Worm (Caenorhabditis elegans) whole organism, late embryonic: ENCODE data around the gene melo-3.

Experiments used
- C08G9.2 ChIP-seq: sonication (generic microtip); optimal IDR thresholded peaks from 2 replicates; lab custom pipeline; 2016; ENCODE audit warnings: mild to moderate bottlenecking, missing genetic modification characterization, moderate library complexity, missing compliant biosample characterization
- F13H6.1 ChIP-seq: sonication (generic microtip); optimal IDR thresholded peaks from 2 replicates; lab custom pipeline; 2016; ENCODE audit warnings: missing genetic modification characterization, missing compliant biosample characterization
- Y22D7AL.16 ChIP-seq: sonication (generic microtip); optimal IDR thresholded peaks from 2 replicates; lab custom pipeline; 2016; ENCODE audit warnings: missing genetic modification characterization, missing compliant biosample characterization
- ahr-1 ChIP-seq: sonication (generic microtip); optimal IDR thresholded peaks from 2 replicates; lab custom pipeline; 2016; ENCODE audit warnings: missing genetic modification characterization, missing compliant biosample characterization
- ama-1 ChIP-seq: fragments of 150-350 bp; optimal IDR thresholded peaks from 2 replicates; lab custom pipeline; 2014
- ceh-14 ChIP-seq: sonication (generic microtip); optimal IDR thresholded peaks from 2 replicates; lab custom pipeline; 2016; ENCODE audit warnings: missing genotype, missing genetic modification characterization, missing compliant biosample characterization
- ceh-19 ChIP-seq: fragments of 200-800 bp; sonication (Bioruptor generic); optimal IDR thresholded peaks from 2 replicates; lab custom pipeline; 2018; ENCODE audit warnings: mild to moderate bottlenecking, missing genetic modification characterization, missing compliant biosample characterization
- ceh-2 ChIP-seq: sonication (generic microtip); optimal IDR thresholded peaks from 2 replicates; lab custom pipeline; 2016; ENCODE audit warnings: missing genotype, missing genetic modification characterization, missing compliant biosample characterization
- ceh-22 ChIP-seq: sonication (generic microtip); optimal IDR thresholded peaks from 2 replicates; lab custom pipeline; 2017; ENCODE audit warnings: missing biosample characterization, missing genetic modification characterization
- ceh-24 ChIP-seq: sonication (generic microtip); optimal IDR thresholded peaks from 2 replicates; lab custom pipeline; 2016; ENCODE audit warnings: mild to moderate bottlenecking, missing genetic modification characterization, missing compliant biosample characterization
- ceh-31 ChIP-seq: sonication (generic microtip); optimal IDR thresholded peaks from 2 replicates; lab custom pipeline; 2016; ENCODE audit warnings: missing genetic modification characterization, missing compliant biosample characterization
- ceh-34 ChIP-seq: sonication (generic microtip); optimal IDR thresholded peaks from 2 replicates; lab custom pipeline; 2016; ENCODE audit warnings: mild to moderate bottlenecking, missing genetic modification characterization, missing compliant biosample characterization
- ceh-45 ChIP-seq: fragments of 200-800 bp; sonication (Bioruptor generic); IDR thresholded peaks from 2 replicates; pipeline ENCODE4 v1.3.6; 2022; ENCODE audit warnings: missing genetic modification reagents, missing genetic modification characterization, missing compliant biosample characterization
- ceh-6 ChIP-seq: fragments of 200-800 bp; sonication (Bioruptor generic); optimal IDR thresholded peaks from 2 replicates; lab custom pipeline; 2018; ENCODE audit warnings: mild to moderate bottlenecking, missing genetic modification characterization, missing compliant biosample characterization
- ceh-9 ChIP-seq: sonication (generic microtip); optimal IDR thresholded peaks from 2 replicates; lab custom pipeline; 2016; ENCODE audit warnings: mild to moderate bottlenecking, missing genetic modification characterization, inconsistent platforms, missing compliant biosample characterization
- dve-1 ChIP-seq: sonication (generic microtip); optimal IDR thresholded peaks from 2 replicates; lab custom pipeline; 2017; ENCODE audit warnings: antibody characterized with exemption, mild to moderate bottlenecking, missing genetic modification characterization, missing compliant biosample characterization
- elt-2 ChIP-seq: sonication (generic microtip); optimal IDR thresholded peaks from 2 replicates; lab custom pipeline; 2016; ENCODE audit warnings: missing genetic modification reagents, missing genetic modification characterization, missing compliant biosample characterization
- ets-4 ChIP-seq: sonication (generic microtip); optimal IDR thresholded peaks from 2 replicates; lab custom pipeline; 2016; ENCODE audit warnings: missing genetic modification characterization, missing compliant biosample characterization
- eyg-1 ChIP-seq: sonication (generic microtip); optimal IDR thresholded peaks from 2 replicates; lab custom pipeline; 2016; ENCODE audit warnings: missing genotype, missing genetic modification characterization, missing compliant biosample characterization
- fax-1 ChIP-seq: sonication (generic microtip); optimal IDR thresholded peaks from 2 replicates; lab custom pipeline; 2016; ENCODE audit warnings: missing genotype, missing genetic modification characterization, missing compliant biosample characterization
- fkh-6 ChIP-seq: sonication (generic microtip); optimal IDR thresholded peaks from 2 replicates; lab custom pipeline; 2016; ENCODE audit warnings: missing genetic modification characterization, missing compliant biosample characterization
- gmeb-2 ChIP-seq: sonication (generic microtip); optimal IDR thresholded peaks from 2 replicates; lab custom pipeline; 2016; ENCODE audit warnings: missing genetic modification characterization, inconsistent platforms, missing compliant biosample characterization
- hlh-15 ChIP-seq: sonication (generic microtip); optimal IDR thresholded peaks from 2 replicates; lab custom pipeline; 2016; ENCODE audit warnings: missing genetic modification characterization, missing compliant biosample characterization
- hlh-6 ChIP-seq: sonication (generic microtip); optimal IDR thresholded peaks from 2 replicates; lab custom pipeline; 2016; ENCODE audit warnings: missing genotype, missing genetic modification characterization, missing compliant biosample characterization
- hlh-8 ChIP-seq: sonication (generic microtip); optimal IDR thresholded peaks from 2 replicates; lab custom pipeline; 2016; ENCODE audit warnings: missing genotype, missing genetic modification characterization, missing compliant biosample characterization
- lin-11 ChIP-seq: fragments of 200-800 bp; sonication (Bioruptor generic); optimal IDR thresholded peaks from 2 replicates; lab custom pipeline; 2018; ENCODE audit warnings: mild to moderate bottlenecking, missing genetic modification characterization, missing compliant biosample characterization
- madf-2 ChIP-seq: sonication (generic microtip); optimal IDR thresholded peaks from 2 replicates; lab custom pipeline; 2017; ENCODE audit warnings: missing genetic modification characterization, missing compliant biosample characterization
- mec-3 ChIP-seq: sonication (generic microtip); optimal IDR thresholded peaks from 2 replicates; lab custom pipeline; 2016; ENCODE audit warnings: borderline replicate concordance, missing genetic modification characterization, missing compliant biosample characterization
- nhr-232 ChIP-seq: sonication (generic microtip); optimal IDR thresholded peaks from 2 replicates; lab custom pipeline; 2016; ENCODE audit warnings: missing genetic modification characterization, missing compliant biosample characterization
- odd-2 ChIP-seq: sonication (generic microtip); optimal IDR thresholded peaks from 2 replicates; lab custom pipeline; 2017; ENCODE audit warnings: antibody characterized with exemption, mild to moderate bottlenecking, missing genetic modification characterization, missing compliant biosample characterization
- pat-9 ChIP-seq: fragments of 200-800 bp; sonication (Bioruptor generic); optimal IDR thresholded peaks from 2 replicates; lab custom pipeline; 2018; ENCODE audit warnings: mild to moderate bottlenecking, missing genetic modification characterization, moderate library complexity, missing compliant biosample characterization
- pax-1 ChIP-seq: fragments of 150-350 bp; optimal IDR thresholded peaks from 2 replicates; lab custom pipeline; 2014; ENCODE audit warnings: missing biosample characterization, missing genetic modification characterization
- pha-2 ChIP-seq: sonication (generic microtip); optimal IDR thresholded peaks from 2 replicates; lab custom pipeline; 2017; ENCODE audit warnings: mild to moderate bottlenecking, missing genetic modification characterization, missing compliant biosample characterization
- pha-4 ChIP-seq: fragments of 150-350 bp; optimal IDR thresholded peaks from 2 replicates; lab custom pipeline; 2018; ENCODE audit warnings: missing biosample characterization, missing genetic modification reagents, missing genetic modification characterization
- ref-2 ChIP-seq: sonication (generic microtip); optimal IDR thresholded peaks from 2 replicates; lab custom pipeline; 2016; ENCODE audit warnings: missing genetic modification characterization, missing compliant biosample characterization
- rnt-1 ChIP-seq: sonication (generic microtip); optimal IDR thresholded peaks from 2 replicates; lab custom pipeline; 2016; ENCODE audit warnings: missing genetic modification characterization, missing compliant biosample characterization
- sdc-2 ChIP-seq: sonication (generic microtip); optimal IDR thresholded peaks from 2 replicates; lab custom pipeline; 2016; ENCODE audit warnings: missing genotype, missing genetic modification characterization, missing compliant biosample characterization
- sox-2 ChIP-seq: fragments of 200-800 bp; sonication (Bioruptor generic); IDR thresholded peaks from 2 replicates; pipeline ENCODE4 v1.3.6; 2022; ENCODE audit warnings: missing genetic modification reagents, missing genetic modification characterization, missing compliant biosample characterization
- tbx-2 ChIP-seq: sonication (generic microtip); optimal IDR thresholded peaks from 2 replicates; lab custom pipeline; 2016; ENCODE audit warnings: missing genetic modification characterization, missing compliant biosample characterization
- tbx-7 ChIP-seq: sonication (generic microtip); optimal IDR thresholded peaks from 2 replicates; lab custom pipeline; 2016; ENCODE audit warnings: missing genotype, missing genetic modification characterization, missing compliant biosample characterization
- unc-42 ChIP-seq: sonication (generic microtip); optimal IDR thresholded peaks from 2 replicates; lab custom pipeline; 2016; ENCODE audit warnings: missing genotype, missing genetic modification characterization, missing compliant biosample characterization
- unc-55 ChIP-seq: sonication (generic microtip); optimal IDR thresholded peaks from 2 replicates; lab custom pipeline; 2017; ENCODE audit warnings: missing biosample characterization, missing genetic modification reagents, missing genetic modification characterization
- unc-86 ChIP-seq: sonication (generic microtip); optimal IDR thresholded peaks from 2 replicates; lab custom pipeline; 2016; ENCODE audit warnings: missing genetic modification characterization, missing compliant biosample characterization
- zip-5 ChIP-seq: sonication (generic microtip); optimal IDR thresholded peaks from 2 replicates; lab custom pipeline; 2016; ENCODE audit warnings: missing genetic modification characterization, missing compliant biosample characterization

The melo-3 gene

DNA sequence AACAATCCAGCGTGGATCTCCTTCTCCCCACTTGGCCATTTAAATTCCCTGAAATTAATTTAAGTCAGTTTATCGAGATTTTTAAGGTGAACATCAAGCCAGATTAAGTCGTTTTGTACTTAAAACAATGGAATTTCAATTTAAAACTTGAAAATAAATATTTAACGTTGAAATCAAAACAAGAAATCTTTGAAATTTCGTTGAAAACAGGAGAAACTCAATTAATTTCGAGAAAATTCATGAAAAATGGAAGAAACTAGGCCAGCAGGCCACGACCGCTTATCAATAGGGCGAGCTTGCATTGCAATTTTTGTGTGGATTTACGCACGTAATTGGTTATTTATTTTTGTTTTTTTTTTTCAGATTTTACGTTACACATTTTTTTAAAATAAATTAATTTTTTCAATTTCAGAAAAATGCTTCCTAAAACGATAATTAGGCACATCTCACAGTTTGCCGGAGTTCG, 48.7 kb upstream of the melo-3 start, which contains the start of the genes ahsa-1 and C01G10.7 (continued):
- TF ChIP-seq sdc-2 (tag; lab: Kevin White, UChicago): peak; percentile 51
- peak; percentile 40 for TF ChIP-seq pax-1 (tag; lab: Kevin White, UChicago)
- no peak for TF ChIP-seq ceh-9 (tag; lab: Kevin White, UChicago)
- TF ChIP-seq pat-9 (tag; lab: Kevin White, UChicago): no peak
- TF ChIP-seq sox-2: no peak
- peak; percentile 48 for TF ChIP-seq ahr-1 (tag; lab: Kevin White, UChicago)
- peak; percentile 15 for TF ChIP-seq hlh-6 (tag; lab: Kevin White, UChicago)
- peak; percentile 94 for TF ChIP-seq C08G9.2
- no peak for TF ChIP-seq pha-4 (tag; lab: Kevin White, UChicago)
- TF ChIP-seq ceh-2 (tag; lab: Kevin White, UChicago): peak; percentile 97
- TF ChIP-seq ceh-34: peak; percentile 68
- no peak for TF ChIP-seq lin-11 (tag; lab: Kevin White, UChicago)
- no peak for TF ChIP-seq hlh-15 (tag; lab: Kevin White, UChicago)
- TF ChIP-seq ceh-31 (tag; lab: Kevin White, UChicago): peak; percentile 98
- no peak for TF ChIP-seq ceh-24
- TF ChIP-seq F13H6.1 (tag; lab: Kevin White, UChicago): peak; percentile 77
- TF ChIP-seq dve-1 (tag; lab: Kevin White, UChicago): peak; percentile 18
- no peak for TF ChIP-seq ceh-45 (GFP tag; lab: Robert Waterston, UW)
- peak; percentile 31 for TF ChIP-seq pha-2 (tag; lab: Kevin White, UChicago)
- peak; percentile 85 for TF ChIP-seq mec-3 (tag; lab: Kevin White, UChicago)

DNA sequence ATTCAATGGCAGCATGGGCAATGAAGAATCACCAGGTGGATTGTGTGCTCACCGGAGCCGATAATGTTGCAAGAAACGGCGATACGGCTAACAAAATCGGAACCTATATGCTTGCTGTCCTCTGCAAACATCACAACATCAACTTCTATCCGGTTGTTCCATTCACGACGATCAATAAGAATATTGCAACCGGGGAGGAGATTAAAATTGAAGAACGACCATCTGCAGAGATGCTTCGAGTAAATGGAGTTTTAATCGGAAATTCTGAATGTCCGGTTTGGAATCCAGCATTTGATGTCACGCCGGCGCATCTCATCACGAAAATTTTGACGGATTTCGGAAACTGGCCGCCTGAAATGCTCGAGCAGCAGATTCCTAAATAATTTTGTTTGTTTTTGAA, 47.0 kb upstream of the melo-3 start:
- no peak for TF ChIP-seq pat-9 (tag; lab: Kevin White, UChicago)
- no peak for TF ChIP-seq hlh-8 (tag; lab: Kevin White, UChicago)
- TF ChIP-seq unc-86 (tag; lab: Kevin White, UChicago): no peak
- no peak for TF ChIP-seq madf-2 (tag; lab: Kevin White, UChicago)
- TF ChIP-seq ceh-6 (GFP tag; lab: Kevin White, UChicago): no peak
- TF ChIP-seq odd-2 (tag; lab: Kevin White, UChicago): no peak
- no peak for TF ChIP-seq unc-55 (GFP tag; lab: Kevin White, UChicago)
- TF ChIP-seq elt-2: no peak
- no peak for TF ChIP-seq ceh-34
- TF ChIP-seq Y22D7AL.16: no peak
- TF ChIP-seq rnt-1 (tag; lab: Kevin White, UChicago): no peak
- TF ChIP-seq nhr-232 (tag; lab: Kevin White, UChicago): no peak

DNA sequence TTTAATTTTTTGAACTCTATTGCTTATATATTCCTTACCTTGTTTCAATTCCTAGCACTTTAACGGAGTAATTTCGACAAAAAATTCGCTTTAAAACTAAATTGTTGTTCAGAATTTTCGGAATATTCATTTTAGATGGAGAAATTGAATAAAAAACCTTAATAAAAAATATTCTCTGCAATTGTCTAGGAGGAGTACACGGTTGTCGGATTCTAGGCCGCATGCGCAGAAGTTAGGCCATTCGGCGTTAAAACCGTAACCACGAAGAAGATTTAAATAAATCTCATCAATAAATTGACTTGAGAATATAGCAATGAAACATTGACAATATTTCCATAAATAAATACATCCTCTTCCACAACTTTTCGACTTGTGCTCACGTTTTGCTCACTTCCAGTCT, 45.6 kb upstream of the melo-3 start, which contains the start of the genes C01G10.10 and C01G10.9:
Gene C01G10.10 (minus strand): TSS at position 151 of the 400 bp plus-strand sequence.
Gene C01G10.9 (plus strand): TSS at position 240 of the 400 bp plus-strand sequence.
- peak; percentile 81 for TF ChIP-seq elt-2
- TF ChIP-seq ets-4: peak; percentile 91
- no peak for TF ChIP-seq mec-3 (tag; lab: Kevin White, UChicago)
- TF ChIP-seq tbx-2 (tag; lab: Kevin White, UChicago): peak; percentile 87
- TF ChIP-seq fkh-6 (tag; lab: Kevin White, UChicago): peak; percentile 33
- TF ChIP-seq ceh-34: peak; percentile 9
- TF ChIP-seq madf-2 (tag; lab: Kevin White, UChicago): no peak
- TF ChIP-seq fax-1: peak; percentile 48
- TF ChIP-seq ceh-14 (tag; lab: Kevin White, UChicago): peak; percentile 46
- TF ChIP-seq gmeb-2 (tag; lab: Kevin White, UChicago): peak; percentile 4
- TF ChIP-seq ceh-24: no peak
- peak; percentile 90 for TF ChIP-seq ceh-31 (tag; lab: Kevin White, UChicago)
- peak; percentile 70 for TF ChIP-seq ref-2 (tag; lab: Kevin White, UChicago)
- TF ChIP-seq rnt-1 (tag; lab: Kevin White, UChicago): peak; percentile 43
- TF ChIP-seq eyg-1 (tag; lab: Kevin White, UChicago): peak; percentile 4
- TF ChIP-seq ama-1 (lab: Kevin White, UChicago): no peak
- no peak for TF ChIP-seq nhr-232 (tag; lab: Kevin White, UChicago)
- peak; percentile 89 for TF ChIP-seq ceh-2 (tag; lab: Kevin White, UChicago)
- TF ChIP-seq ceh-22 (tag; lab: Kevin White, UChicago): no peak
- TF ChIP-seq F13H6.1 (tag; lab: Kevin White, UChicago): peak; percentile 46
- TF ChIP-seq ceh-19 (GFP tag; lab: Kevin White, UChicago): no peak
- TF ChIP-seq tbx-7: peak; percentile 90
- peak; percentile 27 for TF ChIP-seq sdc-2 (tag; lab: Kevin White, UChicago)
- peak; percentile 27 for TF ChIP-seq unc-42 (tag; lab: Kevin White, UChicago)
- TF ChIP-seq C08G9.2: peak; percentile 93
- TF ChIP-seq hlh-8 (tag; lab: Kevin White, UChicago): peak; percentile 7
- TF ChIP-seq zip-5 (tag; lab: Kevin White, UChicago): peak; percentile 78
